Fruit fly (Drosophila melanogaster) whole organism, adult: ENCODE measurements around the gene CG13445.

Experiments used
- CG11617 ChIP-seq: fragments of 200-800 bp; sonication (Bioruptor generic); optimal IDR thresholded peaks from 2 replicates; lab custom pipeline; 2017; ENCODE audit warnings: mild to moderate bottlenecking, missing biosample characterization, missing genetic modification reagents, missing genetic modification characterization
- CG12768 ChIP-seq: fragments of 200-800 bp; sonication (Bioruptor generic); optimal IDR thresholded peaks from 2 replicates; lab custom pipeline; 2017; ENCODE audit warnings: missing biosample characterization, missing genetic modification characterization, mild to moderate bottlenecking, moderate library complexity, missing genetic modification reagents
- CG14711 ChIP-seq: fragments of 200-800 bp; sonication (Bioruptor generic); optimal IDR thresholded peaks from 2 replicates; lab custom pipeline; 2018; ENCODE audit warnings: missing biosample characterization, mild to moderate bottlenecking, missing genetic modification characterization, moderate library complexity
- CG1620 ChIP-seq: fragments of 200-800 bp; sonication (Bioruptor generic); optimal IDR thresholded peaks from 2 replicates; lab custom pipeline; 2016; ENCODE audit warnings: missing biosample characterization, missing genetic modification characterization
- CG33017 ChIP-seq: fragments of 200-800 bp; sonication (Bioruptor generic); optimal IDR thresholded peaks from 2 replicates; lab custom pipeline; 2018; ENCODE audit warnings: missing biosample characterization, mild to moderate bottlenecking, missing genetic modification characterization, moderate library complexity
- CG5204 ChIP-seq: fragments of 200-800 bp; sonication (Bioruptor generic); optimal IDR thresholded peaks from 2 replicates; lab custom pipeline; 2016; ENCODE audit warnings: missing biosample characterization, missing genetic modification characterization
- CG7045 ChIP-seq: fragments of 200-800 bp; sonication (Bioruptor generic); optimal IDR thresholded peaks from 2 replicates; lab custom pipeline; 2017; ENCODE audit warnings: missing biosample characterization, mild to moderate bottlenecking, missing genetic modification characterization
- CG7101 ChIP-seq: fragments of 200-800 bp; sonication (Bioruptor generic); optimal IDR thresholded peaks from 2 replicates; lab custom pipeline; 2018; ENCODE audit warnings: missing biosample characterization, mild to moderate bottlenecking, missing genetic modification characterization, moderate library complexity
- Clk ChIP-seq: fragments of 200-800 bp; sonication (Bioruptor generic); optimal IDR thresholded peaks from 2 replicates; lab custom pipeline; 2017; ENCODE audit warnings: missing biosample characterization, missing genetic modification characterization
- Crg-1 ChIP-seq: fragments of 200-800 bp; sonication (Bioruptor generic); optimal IDR thresholded peaks from 2 replicates; lab custom pipeline; 2016; ENCODE audit warnings: missing biosample characterization, missing genetic modification characterization
- Hr96 ChIP-seq: fragments of 200-800 bp; sonication (Bioruptor generic); optimal IDR thresholded peaks from 2 replicates; lab custom pipeline; 2016; ENCODE audit warnings: missing biosample characterization, missing genetic modification characterization
- Mnt ChIP-seq: fragments of 200-800 bp; sonication (Bioruptor generic); optimal IDR thresholded peaks from 2 replicates; lab custom pipeline; 2016; ENCODE audit warnings: missing biosample characterization, mild to moderate bottlenecking, missing genetic modification characterization
- bab1 ChIP-seq: fragments of 200-800 bp; sonication (Bioruptor generic); optimal IDR thresholded peaks from 3 replicates; lab custom pipeline; 2019; ENCODE audit warnings: missing biosample characterization, mild to moderate bottlenecking, missing genetic modification characterization, moderate library complexity
- cic ChIP-seq: fragments of 200-800 bp; sonication (Bioruptor generic); optimal IDR thresholded peaks from 2 replicates; lab custom pipeline; 2017; ENCODE audit warnings: missing biosample characterization, mild to moderate bottlenecking, missing genetic modification characterization, moderate library complexity
- cnc ChIP-seq, 2 experiments: fragments of >200 bp; optimal IDR thresholded peaks; 2 replicates each; lab custom pipeline; 2017
- kay ChIP-seq: fragments of 200-800 bp; sonication (Bioruptor generic); peaks from one replicate; lab custom pipeline; 2016; ENCODE audit warnings: missing biosample characterization, missing genetic modification characterization, borderline replicate concordance
- ovo ChIP-seq: fragments of 200-800 bp; sonication (Bioruptor generic); optimal IDR thresholded peaks from 2 replicates; lab custom pipeline; 2016; ENCODE audit warnings: missing biosample characterization, missing genetic modification characterization
- pad ChIP-seq: fragments of 200-800 bp; sonication (Bioruptor generic); optimal IDR thresholded peaks from 3 replicates; lab custom pipeline; 2017; ENCODE audit warnings: missing biosample characterization, missing genetic modification characterization, mild to moderate bottlenecking, moderate library complexity, missing genetic modification reagents
- tj ChIP-seq: fragments of 200-800 bp; sonication (Bioruptor generic); optimal IDR thresholded peaks from 3 replicates; lab custom pipeline; 2017; ENCODE audit warnings: missing biosample characterization, mild to moderate bottlenecking, missing genetic modification characterization, moderate library complexity
- toe ChIP-seq: fragments of 200-800 bp; sonication (Bioruptor generic); optimal IDR thresholded peaks from 2 replicates; lab custom pipeline; 2016; ENCODE audit warnings: missing biosample characterization, missing genetic modification characterization

CG13445 gene

dm6 chr3L:15834877-15835555, 25.7 kb downstream of the CG13445 start, which contains the start of gene CG18081:
CG18081 (minus strand) TSS chr3L:15835388.
- no peak for TF ChIP-seq Crg-1 (GFP tag; lab: Kevin White, UChicago)
- TF ChIP-seq ovo (GFP tag; lab: Kevin White, UChicago), result peak; percentile 78
- TF ChIP-seq cic, result no peak
- TF ChIP-seq bab1, result peak; percentile 19
- TF ChIP-seq Mnt (GFP tag; lab: Kevin White, UChicago), result peak; percentile 42

- TF ChIP-seq bab1 (peak; percentile 55), Mnt (GFP tag; lab: Kevin White, UChicago) (peak; percentile 42), tj (GFP tag; lab: Kevin White, UChicago) (no peak), ovo (GFP tag; lab: Kevin White, UChicago) (peak; percentile 78)
Measured at dm6 chr3L:15837209-15837608, 27.9 kb downstream of the CG13445 start, which contains the start of gene CG15715. CG15715 (minus strand) TSS chr3L:15837482.

dm6 chr3L:15843962-15844361, 34.7 kb downstream of the CG13445 start, which contains the start of gene meru:
meru (minus strand) TSS chr3L:15844062.
- TF ChIP-seq CG11617 (GFP tag; lab: Kevin White, UChicago) (no peak), Hr96 (GFP tag; lab: Kevin White, UChicago) (no peak), CG5204 (no peak), ovo (GFP tag; lab: Kevin White, UChicago) (no peak), cic (no peak), Crg-1 (GFP tag; lab: Kevin White, UChicago) (no peak), CG14711 (tag; lab: Kevin White, UChicago) (no peak), CG1620 (GFP tag; lab: Kevin White, UChicago) (no peak), CG12768 (no peak), CG33017 (no peak), kay (no peak), pad (GFP tag; lab: Kevin White, UChicago) (no peak), CG7101 (tag; lab: Kevin White, UChicago) (no peak), bab1 (no peak), CG7045 (GFP tag; lab: Kevin White, UChicago) (no peak), toe (GFP tag; lab: Kevin White, UChicago) (no peak), Clk (GFP tag; lab: Kevin White, UChicago) (no peak), Mnt (GFP tag; lab: Kevin White, UChicago) (no peak), cnc (optimal IDR thresholded peaks at IDR 0.05; lab: Kevin White, UChicago) (no peak)

- TF ChIP-seq CG5204 (no peak), bab1 (no peak), Clk (GFP tag; lab: Kevin White, UChicago) (no peak)
Measured at dm6 chr3L:15844577-15844976, 35.3 kb downstream of the CG13445 start.

- TF ChIP-seq ovo (GFP tag; lab: Kevin White, UChicago) (no peak), CG11617 (GFP tag; lab: Kevin White, UChicago) (no peak), bab1 (no peak), CG12768 (no peak), toe (GFP tag; lab: Kevin White, UChicago) (no peak), kay (no peak), pad (GFP tag; lab: Kevin White, UChicago) (no peak), CG14711 (tag; lab: Kevin White, UChicago) (no peak), tj (GFP tag; lab: Kevin White, UChicago) (no peak), Hr96 (GFP tag; lab: Kevin White, UChicago) (no peak), CG1620 (GFP tag; lab: Kevin White, UChicago) (no peak), CG7045 (GFP tag; lab: Kevin White, UChicago) (no peak), Crg-1 (GFP tag; lab: Kevin White, UChicago) (no peak), CG33017 (no peak), Mnt (GFP tag; lab: Kevin White, UChicago) (no peak), CG7101 (tag; lab: Kevin White, UChicago) (no peak), Clk (GFP tag; lab: Kevin White, UChicago) (no peak), CG5204 (no peak)
Measured at dm6 chr3L:15847224-15847623, 37.9 kb downstream of the CG13445 start.

- TF ChIP-seq ovo (GFP tag; lab: Kevin White, UChicago), result no peak
- TF ChIP-seq CG14711 (tag; lab: Kevin White, UChicago), result no peak
- no peak for TF ChIP-seq Crg-1 (GFP tag; lab: Kevin White, UChicago)
- no peak for TF ChIP-seq CG11617 (GFP tag; lab: Kevin White, UChicago)
- TF ChIP-seq CG7101 (tag; lab: Kevin White, UChicago), result no peak
- TF ChIP-seq cic, result no peak
- no peak for TF ChIP-seq kay
- TF ChIP-seq cnc (optimal IDR thresholded peaks at IDR 0.05; lab: Kevin White, UChicago), result no peak
- no peak for TF ChIP-seq tj (GFP tag; lab: Kevin White, UChicago)
- no peak for TF ChIP-seq Hr96 (GFP tag; lab: Kevin White, UChicago)
- no peak for TF ChIP-seq Mnt (GFP tag; lab: Kevin White, UChicago)
- TF ChIP-seq CG7045 (GFP tag; lab: Kevin White, UChicago), result no peak
- TF ChIP-seq CG1620 (GFP tag; lab: Kevin White, UChicago), result no peak
- TF ChIP-seq toe (GFP tag; lab: Kevin White, UChicago), result no peak
- no peak for TF ChIP-seq bab1
Measured at dm6 chr3L:15847655-15848054, 38.4 kb downstream of the CG13445 start.
